Worm (Caenorhabditis elegans) whole organism, L4 larva: ENCODE measurements around the gene C05A2.4.

Experiments used
- aha-1 ChIP-seq: fragments of 150-350 bp; peaks from one replicate; lab custom pipeline; 2014; ENCODE audit warnings: missing biosample characterization, missing genetic modification characterization
- attf-4 ChIP-seq: sonication (generic microtip); optimal IDR thresholded peaks from 3 replicates; lab custom pipeline; 2017; ENCODE audit warnings: missing biosample characterization, missing genetic modification characterization
- lin-39 ChIP-seq: fragments of 150-350 bp; optimal IDR thresholded peaks from 2 replicates; lab custom pipeline; 2014; ENCODE audit warnings: missing biosample characterization, missing genetic modification reagents, missing genetic modification characterization
- skn-1 ChIP-seq: fragments of 150-350 bp; optimal IDR thresholded peaks from 2 replicates; lab custom pipeline; 2014; ENCODE audit warnings: missing biosample characterization, missing genetic modification characterization
- unc-130 ChIP-seq: sonication (generic microtip); optimal IDR thresholded peaks from 2 replicates; lab custom pipeline; 2016; ENCODE audit warnings: missing genetic modification reagents, missing genetic modification characterization, missing compliant biosample characterization

- TF ChIP-seq skn-1 (no peak), lin-39 (tag; lab: Kevin White, UChicago) (no peak), aha-1 (no peak), attf-4 (tag; lab: Kevin White, UChicago) (no peak), unc-130 (no peak)
Measured at ce11 chrV:10671618-10672017, 23.7 kb upstream of the C05A2.4 start, which contains the start of gene ceh-22.
